Worm (Caenorhabditis elegans): ENCODE data around the gene C02F12.8.

ce11 chrX:3742223-3742622 is 49.2 kb upstream of the C02F12.8 start, which contains the start of gene fkh-2:
- no peak for TF ChIP-seq blmp-1 (tag; optimal IDR thresholded peaks at IDR 0.05)
- no peak for TF ChIP-seq unc-62 (GFP tag; optimal IDR thresholded peaks at IDR 0.05)
- no peak for TF ChIP-seq nhr-77 (tag; optimal IDR thresholded peaks at IDR 0.05)
- TF ChIP-seq lsy-2 (tag; optimal IDR thresholded peaks at IDR 0.05), result no peak
- TF ChIP-seq nhr-90 (tag; optimal IDR thresholded peaks at IDR 0.05; ENCODE audit: poor library complexity), result no peak
- no peak for TF ChIP-seq lin-39 (tag; optimal IDR thresholded peaks at IDR 0.05)
- no peak for TF ChIP-seq nhr-76 (tag; optimal IDR thresholded peaks at IDR 0.05)
- no peak for TF ChIP-seq ama-1 (optimal IDR thresholded peaks at IDR 0.05)
- TF ChIP-seq aly-2 (tag; optimal IDR thresholded peaks at IDR 0.05), result no peak
- TF ChIP-seq ceh-90 (tag; optimal IDR thresholded peaks at IDR 0.05), result no peak
- no peak for TF ChIP-seq fkh-10 (GFP tag; optimal IDR thresholded peaks at IDR 0.05)
